Worm (Caenorhabditis elegans): ENCODE measurements around the gene srh-272.

Gene srh-272

DNA sequence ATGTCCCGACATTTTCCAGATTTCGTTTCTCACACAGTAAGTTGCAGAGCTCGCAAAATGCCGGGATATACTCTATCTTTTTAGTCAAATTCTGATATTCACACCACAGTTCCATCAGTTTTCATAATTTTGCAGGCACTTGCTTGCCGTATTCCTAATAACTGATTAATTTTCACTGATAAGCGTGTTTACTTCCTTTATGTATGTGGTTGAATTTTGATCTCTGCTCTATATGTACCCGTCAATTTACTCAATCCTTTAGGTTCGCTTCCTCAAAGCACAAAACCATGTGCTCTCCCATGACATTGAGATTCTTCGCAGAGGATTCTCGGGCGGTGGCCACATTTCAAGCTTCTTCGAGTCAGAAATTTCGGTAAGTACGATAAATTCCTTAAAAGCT, 18.4 kb downstream of the srh-272 start:
- no peak for TF ChIP-seq irx-1 (tag; optimal IDR thresholded peaks at IDR 0.05)
- TF ChIP-seq isw-1 (GFP tag; IDR thresholded peaks at IDR 0.05) = no peak
- TF ChIP-seq ztf-4 (tag; optimal IDR thresholded peaks at IDR 0.05) = no peak
- no peak for TF ChIP-seq efl-1 (optimal IDR thresholded peaks at IDR 0.05)
- TF ChIP-seq efl-1 (GFP tag; optimal IDR thresholded peaks at IDR 0.05 in 1 of 2) = no peak

DNA sequence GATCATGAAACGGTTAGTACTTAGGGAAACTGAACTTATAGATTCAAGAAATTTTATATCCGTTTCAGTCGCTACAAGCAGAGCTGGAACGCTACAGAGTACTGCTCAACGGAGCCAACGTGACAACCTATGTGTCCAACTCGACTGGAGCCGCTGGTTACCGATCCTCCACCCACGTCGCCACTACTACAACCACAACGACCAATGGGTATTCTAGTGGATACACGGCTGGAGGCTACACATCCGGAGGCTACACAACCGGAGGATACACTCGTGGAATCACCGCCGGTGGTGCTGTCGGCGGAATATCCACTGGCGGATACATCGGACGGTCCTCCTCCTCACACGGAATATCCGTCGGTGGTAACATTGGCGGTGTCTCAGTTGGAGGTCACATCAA, 20.0 kb downstream of the srh-272 start:
- no peak for TF ChIP-seq tlp-1 (tag; optimal IDR thresholded peaks at IDR 0.05)
- TF ChIP-seq nhr-90 (tag; optimal IDR thresholded peaks at IDR 0.05; ENCODE audit: poor library complexity) = no peak
- no peak for TF ChIP-seq pag-3 (tag; optimal IDR thresholded peaks at IDR 0.05; ENCODE audit: borderline replicate concordance, insufficient read depth)
- TF ChIP-seq efl-3 (GFP tag; optimal IDR thresholded peaks at IDR 0.05) = no peak
- TF ChIP-seq nhr-84 (tag; optimal IDR thresholded peaks at IDR 0.05) = no peak
- no peak for TF ChIP-seq pqm-1 (tag; optimal IDR thresholded peaks at IDR 0.05)
- no peak for TF ChIP-seq egl-13 (tag; optimal IDR thresholded peaks at IDR 0.05)
- no peak for TF ChIP-seq ztf-11 (tag; optimal IDR thresholded peaks at IDR 0.05)
- no peak for TF ChIP-seq fos-1 (tag; optimal IDR thresholded peaks at IDR 0.05)
- no peak for TF ChIP-seq unc-98 (GFP tag; IDR thresholded peaks at IDR 0.05)
- no peak for TF ChIP-seq unc-30 (tag; optimal IDR thresholded peaks at IDR 0.05)
- no peak for TF ChIP-seq nhr-237 (tag; optimal IDR thresholded peaks at IDR 0.05)
- no peak for TF ChIP-seq fkh-10 (GFP tag; optimal IDR thresholded peaks at IDR 0.05)
- no peak for TF ChIP-seq elt-3 (tag; optimal IDR thresholded peaks at IDR 0.05)
- TF ChIP-seq sox-4 (tag; optimal IDR thresholded peaks at IDR 0.05) = no peak

DNA sequence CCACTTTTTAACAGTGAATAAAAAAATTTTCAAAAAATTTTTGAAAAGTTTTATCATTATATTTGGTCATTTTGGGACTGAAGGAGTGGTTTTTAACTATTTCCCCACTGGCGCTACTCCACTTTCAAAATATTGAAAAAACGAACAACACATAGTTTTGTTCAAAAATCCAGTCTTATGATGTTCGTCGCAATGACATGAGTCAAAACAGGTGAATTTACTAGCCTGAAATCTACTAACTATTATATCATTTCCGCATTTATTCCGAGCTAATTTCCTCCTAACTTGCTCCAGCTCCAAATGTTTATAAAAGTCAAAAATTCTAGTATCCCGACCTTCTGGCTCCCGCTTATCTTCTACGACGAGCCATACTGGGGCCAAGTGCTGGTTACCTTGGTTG, 21.3 kb downstream of the srh-272 start, which contains the start of gene sre-24:
sre-24 (plus strand) TSS at position 301 of the 400 bp plus-strand sequence.
- TF ChIP-seq unc-86 (tag; optimal IDR thresholded peaks at IDR 0.05) = no peak
- TF ChIP-seq dpl-1 (GFP tag; optimal IDR thresholded peaks at IDR 0.05) = no peak
- no peak for TF ChIP-seq nhr-237 (tag; optimal IDR thresholded peaks at IDR 0.05)
- no peak for TF ChIP-seq ceh-8 (GFP tag; optimal IDR thresholded peaks at IDR 0.05)
- TF ChIP-seq hlh-17 (GFP tag; optimal IDR thresholded peaks at IDR 0.05; ENCODE audit: borderline replicate concordance) = no peak
- TF ChIP-seq hlh-4 (tag; optimal IDR thresholded peaks at IDR 0.05) = no peak
- no peak for TF ChIP-seq fkh-8 (tag; optimal IDR thresholded peaks at IDR 0.05)

DNA sequence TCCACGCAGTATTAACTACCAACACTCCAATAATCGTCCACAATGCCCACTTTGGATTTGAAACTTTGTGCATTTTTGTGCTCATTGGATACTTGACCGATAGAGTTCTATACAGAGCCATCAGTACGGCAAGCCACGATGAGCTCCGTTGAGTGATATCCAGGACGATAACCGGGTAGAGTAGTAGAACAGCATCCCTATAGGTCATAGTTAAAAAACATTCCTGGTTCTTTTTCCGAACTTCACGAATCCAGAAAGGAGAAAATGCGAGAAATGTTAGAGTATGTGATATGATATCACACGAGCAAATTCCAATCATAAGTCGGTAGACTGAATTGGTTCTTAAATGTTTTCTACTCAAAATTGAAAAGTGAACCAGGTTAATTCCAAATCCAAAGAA, 25.1 kb downstream of the srh-272 start:
- no peak for TF ChIP-seq pqm-1 (tag; optimal IDR thresholded peaks at IDR 0.05)
- no peak for TF ChIP-seq sox-4 (tag; optimal IDR thresholded peaks at IDR 0.05)
- no peak for TF ChIP-seq nhr-11 (tag; optimal IDR thresholded peaks at IDR 0.05)

DNA sequence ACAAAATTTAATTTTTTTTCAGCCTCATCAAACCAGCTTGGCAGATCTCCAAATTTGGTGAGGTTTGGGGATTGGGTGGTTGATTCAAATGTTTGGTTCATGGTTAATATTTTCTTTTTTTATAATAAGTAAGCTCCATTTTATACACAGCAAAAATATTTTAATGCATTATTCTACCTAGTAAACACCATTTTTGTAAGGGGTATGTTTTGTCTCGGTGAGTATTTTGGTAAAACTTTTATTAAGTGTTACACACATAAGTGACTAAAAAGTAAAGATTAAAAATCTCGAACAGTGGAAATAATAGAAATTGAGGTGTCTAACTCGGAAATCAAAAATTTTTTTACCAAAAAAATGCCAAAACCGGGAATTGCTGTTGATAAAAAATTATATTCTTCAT, 25.5 kb downstream of the srh-272 start, which contains the start of gene srw-4:
srw-4 (minus strand) TSS at position 101 of the 400 bp plus-strand sequence.
- TF ChIP-seq egl-27 (tag; optimal IDR thresholded peaks at IDR 0.05) (no peak), sup-37 (GFP tag; optimal IDR thresholded peaks at IDR 0.05) (no peak), isw-1 (GFP tag; IDR thresholded peaks at IDR 0.05) (no peak), unc-86 (tag; optimal IDR thresholded peaks at IDR 0.05) (no peak), vab-15 (tag; optimal IDR thresholded peaks at IDR 0.05) (no peak), unc-98 (GFP tag; IDR thresholded peaks at IDR 0.05) (no peak), xbp-1 (tag; optimal IDR thresholded peaks at IDR 0.05) (no peak), ceh-63 (GFP tag; optimal IDR thresholded peaks at IDR 0.05) (no peak), ceh-82 (tag; optimal IDR thresholded peaks at IDR 0.05) (no peak), nhr-71 (tag; optimal IDR thresholded peaks at IDR 0.05) (no peak), nhr-76 (tag; optimal IDR thresholded peaks at IDR 0.05) (no peak), nhr-12 (tag; optimal IDR thresholded peaks at IDR 0.05) (no peak), dsc-1 (tag; optimal IDR thresholded peaks at IDR 0.05) (no peak), fkh-4 (tag; optimal IDR thresholded peaks at IDR 0.05; ENCODE audit: borderline replicate concordance) (no peak), lin-15B (tag; optimal IDR thresholded peaks at IDR 0.05) (no peak), mep-1 (tag; optimal IDR thresholded peaks at IDR 0.05) (no peak), sptf-1 (tag; optimal IDR thresholded peaks at IDR 0.05) (no peak)
